Worm (Caenorhabditis elegans): ENCODE results near the gene ZC250.4.
A peak's percentile ranks its signal among the peaks of the same experiment; 100 is the strongest.

The ZC250.4 gene

DNA sequence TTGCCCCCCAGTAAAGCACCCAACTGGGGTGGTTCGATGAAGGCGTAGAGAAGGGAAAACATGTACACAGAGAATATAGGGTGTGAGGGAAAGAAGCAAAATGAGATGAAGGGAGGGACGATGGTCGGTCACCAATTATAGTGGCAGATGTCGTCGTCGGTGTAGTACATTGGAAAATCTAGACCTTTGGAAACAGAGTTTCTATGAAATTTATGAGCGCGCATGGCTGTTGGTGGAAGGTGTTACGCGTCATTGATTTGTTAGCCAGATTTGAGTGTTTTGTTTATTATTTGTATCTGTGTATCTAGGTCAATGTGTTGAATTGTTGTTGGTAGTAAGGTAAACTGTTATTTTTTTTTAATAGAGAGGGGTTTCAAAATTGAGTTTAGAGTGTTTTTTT, 33.8 kb upstream of the ZC250.4 start (continued):
- TF ChIP-seq sptf-1 (tag; optimal IDR thresholded peaks at IDR 0.05) (no peak), jun-1 (tag; optimal IDR thresholded peaks at IDR 0.05) (no peak), nhr-85 (tag) (peak; percentile 61), nhr-84 (tag; optimal IDR thresholded peaks at IDR 0.05) (no peak), snu-23 (GFP tag; optimal IDR thresholded peaks at IDR 0.05) (peak; percentile 20), lin-35 (GFP tag; optimal IDR thresholded peaks at IDR 0.05) (peak in 1 of 2 experiments; percentile 3), lin-14 (GFP tag; optimal IDR thresholded peaks at IDR 0.05) (peak; percentile 39), ceh-90 (tag; optimal IDR thresholded peaks at IDR 0.05) (no peak), nhr-28 (tag; optimal IDR thresholded peaks at IDR 0.05) (no peak), dsc-1 (tag; optimal IDR thresholded peaks at IDR 0.05) (no peak), ztf-4 (tag; optimal IDR thresholded peaks at IDR 0.05) (no peak), mep-1 (tag; optimal IDR thresholded peaks at IDR 0.05) (no peak), aha-1 (tag; optimal IDR thresholded peaks at IDR 0.05) (no peak), pqm-1 (tag; optimal IDR thresholded peaks at IDR 0.05) (no peak), grh-1 (GFP tag; IDR thresholded peaks at IDR 0.05) (no peak), efl-3 (GFP tag; optimal IDR thresholded peaks at IDR 0.05) (no peak), blmp-1 (tag; optimal IDR thresholded peaks at IDR 0.05) (peak; percentile 28), lir-3 (tag; optimal IDR thresholded peaks at IDR 0.05; ENCODE audit: poor library complexity) (no peak)

DNA sequence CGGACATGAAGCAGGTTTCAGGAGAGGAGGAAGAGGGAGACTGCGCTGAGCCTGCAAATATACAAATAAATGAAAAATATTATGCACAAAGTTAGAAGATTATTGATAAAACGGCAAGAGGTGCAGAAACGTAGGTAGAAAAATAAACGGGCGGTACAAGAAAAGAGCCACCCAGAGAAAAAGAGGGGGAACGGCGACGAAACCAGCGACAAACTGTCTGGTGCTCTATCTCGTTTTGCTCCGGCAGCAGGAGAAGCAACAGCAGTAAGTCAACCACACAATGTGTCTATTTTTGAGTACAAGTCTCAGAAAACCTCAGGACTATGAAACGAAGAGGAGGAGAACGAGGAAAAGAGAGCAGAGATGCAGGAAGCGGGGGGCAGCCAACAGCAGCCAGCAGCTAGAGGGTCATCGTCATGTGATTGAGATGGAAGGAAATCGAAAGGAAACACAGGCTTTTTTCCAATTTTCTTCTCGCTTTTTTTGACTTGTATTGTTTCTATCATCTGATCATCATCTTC, 32.8 kb upstream of the ZC250.4 start, which contains the start of gene F26F12.3:
Gene F26F12.3, minus strand, starts transcription at position 51 of the 521 bp plus-strand sequence.
- peak; percentile 54 for TF ChIP-seq dsc-1 (tag; optimal IDR thresholded peaks at IDR 0.05)
- peak; percentile 5 for TF ChIP-seq F16B12.6 (tag; optimal IDR thresholded peaks at IDR 0.05)
- peak; percentile 52 for TF ChIP-seq rnt-1 (tag; optimal IDR thresholded peaks at IDR 0.05)
- peak; percentile 10 for TF ChIP-seq fos-1 (tag; optimal IDR thresholded peaks at IDR 0.05)
- TF ChIP-seq lsy-2 (tag; optimal IDR thresholded peaks at IDR 0.05) = peak; percentile 58 to 71
- peak; percentile 70 for TF ChIP-seq nhr-85 (tag)
- no peak for TF ChIP-seq zag-1 (tag; optimal IDR thresholded peaks at IDR 0.05)
- TF ChIP-seq ceh-8 (GFP tag; optimal IDR thresholded peaks at IDR 0.05) = no peak
- no peak for TF ChIP-seq nhr-12 (tag; optimal IDR thresholded peaks at IDR 0.05)
- no peak for TF ChIP-seq ceh-63 (GFP tag; optimal IDR thresholded peaks at IDR 0.05)
- peak; percentile 41 for TF ChIP-seq skn-1 (tag; optimal IDR thresholded peaks at IDR 0.05)
- TF ChIP-seq nhr-71 (tag; optimal IDR thresholded peaks at IDR 0.05) = peak; percentile 88
- peak; percentile 81 for TF ChIP-seq snu-23 (GFP tag; optimal IDR thresholded peaks at IDR 0.05)
- TF ChIP-seq mef-2 (tag; optimal IDR thresholded peaks at IDR 0.05) = peak; percentile 49
- TF ChIP-seq nhr-77 (tag; optimal IDR thresholded peaks at IDR 0.05) = peak; percentile 67
- TF ChIP-seq nhr-28 (tag; optimal IDR thresholded peaks at IDR 0.05) = no peak
- no peak for TF ChIP-seq aha-1 (tag; optimal IDR thresholded peaks at IDR 0.05)
- TF ChIP-seq lir-3 (tag; optimal IDR thresholded peaks at IDR 0.05; ENCODE audit: poor library complexity) = peak; percentile 44
- peak; percentile 46 for TF ChIP-seq xbp-1 (tag; optimal IDR thresholded peaks at IDR 0.05)
- no peak for TF ChIP-seq ets-5 (GFP tag; IDR thresholded peaks at IDR 0.05)
- peak; percentile 42 for TF ChIP-seq irx-1 (tag; optimal IDR thresholded peaks at IDR 0.05)
- peak; percentile 6 for TF ChIP-seq nhr-237 (tag; optimal IDR thresholded peaks at IDR 0.05)
- TF ChIP-seq blmp-1 (tag; optimal IDR thresholded peaks at IDR 0.05) = peak; percentile 66
- peak; percentile 20 for TF ChIP-seq nhr-90 (tag; optimal IDR thresholded peaks at IDR 0.05; ENCODE audit: poor library complexity)
- no peak for TF ChIP-seq ztf-4 (tag; optimal IDR thresholded peaks at IDR 0.05)
- no peak for TF ChIP-seq nhr-11 (tag; optimal IDR thresholded peaks at IDR 0.05)
- TF ChIP-seq lin-13 (GFP tag; optimal IDR thresholded peaks at IDR 0.05) = peak; percentile 59
- TF ChIP-seq unc-86 (tag; optimal IDR thresholded peaks at IDR 0.05) = peak; percentile 32
- peak; percentile 70 for TF ChIP-seq elt-2 (tag; optimal IDR thresholded peaks at IDR 0.05)
- peak; percentile 24 to 42 for TF ChIP-seq efl-1 (optimal IDR thresholded peaks at IDR 0.05)
- peak; percentile 23 to 93 for TF ChIP-seq efl-1 (GFP tag; optimal IDR thresholded peaks at IDR 0.05 in 1 of 2)
- TF ChIP-seq pax-3 (tag; optimal IDR thresholded peaks at IDR 0.05) = peak; percentile 39
- peak; percentile 50 for TF ChIP-seq unc-130 (tag; optimal IDR thresholded peaks at IDR 0.05)
- peak; percentile 53 to 59 for TF ChIP-seq lin-35 (GFP tag; optimal IDR thresholded peaks at IDR 0.05)
- TF ChIP-seq unc-98 (GFP tag; IDR thresholded peaks at IDR 0.05) = no peak
- peak; percentile 69 for TF ChIP-seq egl-13 (tag; optimal IDR thresholded peaks at IDR 0.05)
- TF ChIP-seq fkh-8 (tag; optimal IDR thresholded peaks at IDR 0.05) = peak; percentile 76
- TF ChIP-seq swsn-7 (tag; optimal IDR thresholded peaks at IDR 0.05) = peak; percentile 71
- TF ChIP-seq mdl-1 (tag; optimal IDR thresholded peaks at IDR 0.05) = peak in 1 of 2 experiments; percentile 85
- TF ChIP-seq ceh-82 (tag; optimal IDR thresholded peaks at IDR 0.05) = peak; percentile 0 to 30 (median 27)
- TF ChIP-seq fkh-4 (tag; optimal IDR thresholded peaks at IDR 0.05; ENCODE audit: borderline replicate concordance) = no peak
- TF ChIP-seq nhr-20 (tag; optimal IDR thresholded peaks at IDR 0.05) = peak; percentile 79
